Fruit fly (Drosophila melanogaster) whole organism, embryonic: ENCODE measurements around the gene Ptp69D.

Experiments used
- Adf1 ChIP-seq: fragments of 200-800 bp; sonication (Bioruptor generic); IDR thresholded peaks from 2 replicates; pipeline ENCODE4 v1.3.6; 2022; ENCODE audit warnings: missing biosample characterization, missing genetic modification characterization
- B-H1 ChIP-seq: fragments of 200-800 bp; sonication (Bioruptor generic); IDR thresholded peaks from 3 replicates; pipeline ENCODE4 v1.3.6; 2022; ENCODE audit warnings: missing biosample characterization, missing genetic modification characterization
- CG11723 ChIP-seq: fragments of 200-800 bp; sonication (Bioruptor generic); optimal IDR thresholded peaks from 2 replicates; lab custom pipeline; 2017; ENCODE audit warnings: missing biosample characterization, mild to moderate bottlenecking, missing genetic modification characterization
- CG12236 ChIP-seq: fragments of 200-800 bp; sonication (Bioruptor generic); optimal IDR thresholded peaks from 2 replicates; lab custom pipeline; 2016; ENCODE audit warnings: missing biosample characterization, missing genetic modification characterization
- CG13296 ChIP-seq: fragments of 200-800 bp; sonication (Bioruptor generic); optimal IDR thresholded peaks from 3 replicates; lab custom pipeline; 2018; ENCODE audit warnings: missing biosample characterization, mild to moderate bottlenecking, missing genetic modification characterization
- CG14667 ChIP-seq: fragments of 200-800 bp; sonication (Bioruptor generic); IDR thresholded peaks from 2 replicates; pipeline ENCODE4 v1.3.6; 2022; ENCODE audit warnings: missing biosample characterization, missing genetic modification characterization
- CG15479 ChIP-seq: fragments of 200-800 bp; sonication (Bioruptor generic); optimal IDR thresholded peaks from 3 replicates; lab custom pipeline; 2019; ENCODE audit warnings: missing biosample characterization, mild to moderate bottlenecking, missing genetic modification characterization, moderate library complexity
- CG1602 ChIP-seq: fragments of 200-800 bp; sonication (Bioruptor generic); optimal IDR thresholded peaks from 3 replicates; lab custom pipeline; 2016; ENCODE audit warnings: missing biosample characterization, missing genetic modification characterization
- CG17802 ChIP-seq: fragments of 200-800 bp; sonication (Bioruptor generic); optimal IDR thresholded peaks from 2 replicates; lab custom pipeline; 2018; ENCODE audit warnings: missing biosample characterization, mild to moderate bottlenecking, missing genetic modification characterization, moderate library complexity
- CG17912 ChIP-seq: fragments of 200-800 bp; sonication (Bioruptor generic); optimal IDR thresholded peaks from 2 replicates; lab custom pipeline; 2018; ENCODE audit warnings: missing biosample characterization, mild to moderate bottlenecking, missing genetic modification characterization
- CG2712 ChIP-seq: fragments of 200-800 bp; optimal IDR thresholded peaks from 3 replicates; lab custom pipeline; 2019; ENCODE audit warnings: missing biosample characterization, mild to moderate bottlenecking, missing genetic modification characterization, moderate library complexity
- CG31365 ChIP-seq: fragments of 200-800 bp; sonication (Bioruptor generic); optimal IDR thresholded peaks from 2 replicates; lab custom pipeline; 2018; ENCODE audit warnings: missing biosample characterization, mild to moderate bottlenecking, missing genetic modification characterization
- CG42726 ChIP-seq: fragments of 200-800 bp; sonication (Bioruptor generic); IDR thresholded peaks from 2 replicates; pipeline ENCODE4 v1.3.6; 2022; ENCODE audit warnings: missing biosample characterization, missing genetic modification characterization; ENCODE audit not compliant: partially characterized antibody
- CG4360 ChIP-seq: fragments of 200-800 bp; sonication (Bioruptor generic); IDR thresholded peaks from 2 replicates; pipeline ENCODE4 v1.3.6; 2022; ENCODE audit warnings: missing biosample characterization, missing genetic modification characterization
- CG4707 ChIP-seq: fragments of 200-800 bp; sonication (Bioruptor generic); optimal IDR thresholded peaks from 2 replicates; lab custom pipeline; 2018; ENCODE audit warnings: missing biosample characterization, mild to moderate bottlenecking, missing genetic modification characterization, moderate library complexity
- CG5953 ChIP-seq: fragments of 200-800 bp; sonication (Bioruptor generic); IDR thresholded peaks from 2 replicates; pipeline ENCODE4 v1.3.6; 2022; ENCODE audit warnings: missing biosample characterization, missing genetic modification characterization
- CG7357 ChIP-seq: fragments of 200-800 bp; sonication (Bioruptor generic); IDR thresholded peaks from 3 replicates; pipeline ENCODE4 v1.3.6; 2022; ENCODE audit warnings: missing biosample characterization, missing genetic modification characterization
- CG8089 ChIP-seq: fragments of 200-800 bp; sonication (Bioruptor generic); optimal IDR thresholded peaks from 3 replicates; lab custom pipeline; 2016; ENCODE audit warnings: missing biosample characterization, missing genetic modification characterization
- CG9215 ChIP-seq: fragments of 200-800 bp; sonication (Bioruptor generic); IDR thresholded peaks from 2 replicates; pipeline ENCODE4 v1.3.6; 2022; ENCODE audit warnings: missing biosample characterization, missing genetic modification characterization
- Camta ChIP-seq: fragments of 200-800 bp; sonication (Bioruptor generic); optimal IDR thresholded peaks from 2 replicates; lab custom pipeline; 2016; ENCODE audit warnings: missing biosample characterization, missing genetic modification characterization
- CrebB ChIP-seq: fragments of 200-800 bp; sonication (Bioruptor generic); optimal IDR thresholded peaks from 3 replicates; lab custom pipeline; 2018; ENCODE audit warnings: missing biosample characterization, mild to moderate bottlenecking, missing genetic modification characterization
- D ChIP-seq, 2 experiments: fragments of 200-800 bp in 1 of 2; fragments of >200 bp in 1 of 2; sonication (Bioruptor generic) in 1 of 2; optimal IDR thresholded peaks; 2 replicates in 1 of 2; 3 replicates in 1 of 2; lab custom pipeline; 2017; ENCODE audit warnings: mild to moderate bottlenecking in 1 of 2, missing biosample characterization in 1 of 2, missing genetic modification characterization in 1 of 2, missing genetic modification reagents in 1 of 2
- D19A ChIP-seq: fragments of 200-800 bp; optimal IDR thresholded peaks from 3 replicates; lab custom pipeline; 2019; ENCODE audit warnings: missing biosample characterization, mild to moderate bottlenecking, missing genetic modification characterization, moderate library complexity
- Dbx ChIP-seq: fragments of 200-800 bp; sonication (Bioruptor generic); IDR thresholded peaks from 3 replicates; pipeline ENCODE4 v1.3.6; 2022; ENCODE audit warnings: missing biosample characterization, missing genetic modification characterization
- Dp ChIP-seq: fragments of 200-800 bp; sonication (Bioruptor generic); optimal IDR thresholded peaks from 2 replicates; lab custom pipeline; 2018; ENCODE audit warnings: missing biosample characterization, mild to moderate bottlenecking, missing genetic modification characterization, moderate library complexity
- Fer3 ChIP-seq: fragments of 200-800 bp; sonication (Bioruptor generic); optimal IDR thresholded peaks from 2 replicates; lab custom pipeline; 2018; ENCODE audit warnings: missing biosample characterization, mild to moderate bottlenecking, missing genetic modification characterization, moderate library complexity
- H15 ChIP-seq: fragments of 200-800 bp; sonication (Bioruptor generic); IDR thresholded peaks from 3 replicates; pipeline ENCODE4 v1.3.6; 2022; ENCODE audit warnings: missing biosample characterization, missing genetic modification characterization
- Hmx ChIP-seq: fragments of 200-800 bp; sonication (Bioruptor generic); optimal IDR thresholded peaks from 2 replicates; lab custom pipeline; 2016; ENCODE audit warnings: missing biosample characterization, missing genetic modification characterization
- Hr39 ChIP-seq: fragments of >200 bp; optimal IDR thresholded peaks from 2 replicates; lab custom pipeline; 2017
- Hr51 ChIP-seq, 2 experiments: fragments of 200-800 bp; sonication (Bioruptor generic); optimal IDR thresholded peaks; 2 replicates in 1 of 2; 3 replicates in 1 of 2; lab custom pipeline; 2016 to 2018; ENCODE audit warnings: missing biosample characterization in 2 of 2, missing genetic modification characterization in 2 of 2, mild to moderate bottlenecking in 1 of 2, moderate library complexity in 1 of 2
- Kr ChIP-seq: fragments of 200-800 bp; sonication (Bioruptor generic); optimal IDR thresholded peaks from 2 replicates; lab custom pipeline; 2017; ENCODE audit warnings: missing biosample characterization, mild to moderate bottlenecking, missing genetic modification characterization
- Med ChIP-seq: fragments of 200-800 bp; sonication (Bioruptor generic); peaks from one replicate; lab custom pipeline; 2016; ENCODE audit warnings: missing biosample characterization, missing genetic modification characterization, mild to moderate bottlenecking, inconsistent platforms, moderate library complexity
- Optix ChIP-seq: fragments of 200-800 bp; sonication (Bioruptor generic); IDR thresholded peaks from 3 replicates; pipeline ENCODE4 v1.3.6; 2022; ENCODE audit warnings: missing biosample characterization, missing genetic modification characterization
- Side ChIP-seq: fragments of 200-800 bp; sonication (Bioruptor generic); optimal IDR thresholded peaks from 2 replicates; lab custom pipeline; 2016; ENCODE audit warnings: missing biosample characterization, missing genetic modification characterization
- Stat92E ChIP-seq, 3 experiments: fragments of >200 bp in 2 of 3; fragments of 200-800 bp in 1 of 3; sonication (Bioruptor generic) in 1 of 3; optimal IDR thresholded peaks; 2 replicates each; lab custom pipeline; 2017 to 2019; ENCODE audit warnings: missing biosample characterization in 3 of 3, missing genetic modification characterization in 3 of 3, mild to moderate bottlenecking in 1 of 3, moderate library complexity in 1 of 3
- abd-A ChIP-seq: fragments of 200-800 bp; sonication (Bioruptor generic); optimal IDR thresholded peaks from 3 replicates; lab custom pipeline; 2019; ENCODE audit warnings: missing biosample characterization, mild to moderate bottlenecking, missing genetic modification characterization, moderate library complexity
- caup ChIP-seq: fragments of 200-800 bp; sonication (Bioruptor generic); optimal IDR thresholded peaks from 3 replicates; lab custom pipeline; 2017; ENCODE audit warnings: missing biosample characterization, mild to moderate bottlenecking, missing genetic modification characterization, moderate library complexity; ENCODE audit not compliant: severe bottlenecking
- ci ChIP-seq: fragments of 200-800 bp; sonication (Bioruptor generic); IDR thresholded peaks from 3 replicates; pipeline ENCODE4 v1.3.6; 2022; ENCODE audit warnings: missing biosample characterization, missing genetic modification characterization
- crc ChIP-seq: fragments of 200-800 bp; sonication (Bioruptor generic); optimal IDR thresholded peaks from 2 replicates; lab custom pipeline; 2016; ENCODE audit warnings: missing biosample characterization, missing genetic modification characterization
- disco-r ChIP-seq: fragments of 200-800 bp; sonication (Bioruptor generic); optimal IDR thresholded peaks from 2 replicates; lab custom pipeline; 2016; ENCODE audit warnings: missing biosample characterization, missing genetic modification characterization
- dmrt11E ChIP-seq: fragments of 200-800 bp; sonication (Bioruptor generic); optimal IDR thresholded peaks from 3 replicates; lab custom pipeline; 2018; ENCODE audit warnings: missing biosample characterization, mild to moderate bottlenecking, missing genetic modification characterization, moderate library complexity
- hbn ChIP-seq: fragments of 200-800 bp; sonication (Bioruptor generic); IDR thresholded peaks from 2 replicates; pipeline ENCODE4 v1.3.6; 2022; ENCODE audit warnings: missing biosample characterization, missing genetic modification characterization; ENCODE audit not compliant: partially characterized antibody
- insv ChIP-seq, 2 experiments: fragments of 200-800 bp; sonication (Bioruptor generic); optimal IDR thresholded peaks; 3 replicates each; lab custom pipeline; 2016 to 2018; ENCODE audit warnings: missing biosample characterization in 2 of 2, missing genetic modification characterization in 2 of 2
- nerfin-1 ChIP-seq: fragments of 200-800 bp; sonication (Bioruptor generic); optimal IDR thresholded peaks from 3 replicates; lab custom pipeline; 2019; ENCODE audit warnings: missing biosample characterization, mild to moderate bottlenecking, missing genetic modification characterization, moderate library complexity
- slou ChIP-seq: fragments of 200-800 bp; sonication (Bioruptor generic); optimal IDR thresholded peaks from 3 replicates; lab custom pipeline; 2016; ENCODE audit warnings: missing biosample characterization, missing genetic modification characterization
- twi ChIP-seq: fragments of 200-800 bp; optimal IDR thresholded peaks from 2 replicates; lab custom pipeline; 2019; ENCODE audit warnings: missing biosample characterization, mild to moderate bottlenecking, missing genetic modification characterization, moderate library complexity
- z ChIP-seq: fragments of 200-800 bp; sonication (Bioruptor generic); IDR thresholded peaks from 3 replicates; pipeline ENCODE4 v1.3.6; 2022; ENCODE audit warnings: missing biosample characterization, missing genetic modification characterization
- zen ChIP-seq: fragments of 200-800 bp; sonication (Bioruptor generic); optimal IDR thresholded peaks from 3 replicates; lab custom pipeline; 2018; ENCODE audit warnings: missing biosample characterization, mild to moderate bottlenecking, missing genetic modification characterization, moderate library complexity

Ptp69D gene

DNA sequence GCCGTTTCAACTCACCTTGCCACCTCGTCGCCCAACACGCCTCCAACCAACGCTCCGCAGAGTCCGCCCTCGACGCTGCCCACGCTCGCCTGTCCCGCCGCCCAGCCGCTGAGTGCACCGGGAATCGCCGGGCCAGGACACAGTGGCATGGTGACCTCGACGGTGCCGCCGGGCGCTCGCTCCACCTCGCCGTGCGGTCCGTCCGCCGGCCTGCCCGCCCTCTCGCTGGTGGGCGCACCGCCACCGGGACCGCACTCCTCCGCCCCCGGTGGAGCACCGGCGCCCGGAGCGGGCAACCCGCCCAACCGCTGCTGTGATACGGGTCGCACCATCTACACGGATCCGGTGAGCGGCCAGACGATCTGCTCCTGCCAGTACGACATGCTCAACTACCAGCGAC, 38.2 kb upstream of the Ptp69D start (continued):
- TF ChIP-seq Stat92E (GFP tag; optimal IDR thresholded peaks at IDR 0.05; lab: Kevin White, UChicago) (no peak), Optix (GFP tag; lab: Robert Waterston, UW) (no peak), CG1602 (GFP tag; lab: Kevin White, UChicago) (no peak), slou (no peak), CG15479 (no peak), CG9215 (GFP tag; lab: Robert Waterston, UW) (0 out of 2 replicates have a peak, but pooled peaks have one; percentile 29), CrebB (no peak), Fer3 (tag; lab: Kevin White, UChicago) (no peak), Dbx (no peak), CG14667 (GFP tag; lab: Robert Waterston, UW) (no peak), abd-A (tag; lab: Kevin White, UChicago) (no peak), CG5953 (GFP tag; lab: Robert Waterston, UW) (no peak), Hr39 (lab: Kevin White, UChicago) (peak; percentile 73), z (GFP tag; lab: Robert Waterston, UW) (no peak), disco-r (GFP tag; lab: Kevin White, UChicago) (no peak), Hmx (GFP tag; lab: Kevin White, UChicago) (no peak), CG17912 (GFP tag; lab: Kevin White, UChicago) (no peak), Side (no peak), hbn (GFP tag; lab: Robert Waterston, UW) (no peak), caup (GFP tag; lab: Kevin White, UChicago) (no peak), Camta (GFP tag; lab: Kevin White, UChicago) (no peak), D19A (tag; lab: Kevin White, UChicago) (no peak), CG12236 (GFP tag; lab: Kevin White, UChicago) (no peak), CG13296 (no peak), CG2712 (tag; lab: Kevin White, UChicago) (no peak), nerfin-1 (tag; lab: Kevin White, UChicago) (no peak), CG42726 (GFP tag; lab: Robert Waterston, UW) (no peak), H15 (0 out of 3 replicates have a peak, but pooled peaks have one; percentile 14), dmrt11E (no peak)

DNA sequence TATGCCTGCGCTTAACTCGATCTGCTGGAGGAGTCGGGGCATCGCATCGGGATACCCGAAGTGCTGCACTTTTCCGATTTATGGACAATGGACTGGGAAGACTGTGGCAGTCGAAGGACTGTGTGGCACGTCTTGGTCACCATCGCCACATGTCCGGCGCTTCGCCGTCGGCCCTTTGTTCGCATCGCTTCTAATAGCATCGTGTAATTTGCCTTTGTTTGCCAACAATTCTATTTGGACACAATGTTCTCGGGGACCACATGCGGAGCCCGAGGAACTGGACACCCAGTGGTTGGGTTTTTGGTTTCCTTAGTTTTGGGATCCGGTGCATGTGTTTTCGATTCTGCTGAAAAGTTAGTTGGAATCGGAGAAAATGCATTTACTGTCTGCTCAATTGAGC, 37.2 kb upstream of the Ptp69D start:
- TF ChIP-seq Med (peak; percentile 30), zen (tag; lab: Kevin White, UChicago) (peak; percentile 31), twi (tag; lab: Kevin White, UChicago) (peak; percentile 91), insv (GFP tag; optimal IDR thresholded peaks at IDR 0.05; lab: Kevin White, UChicago) (peak in 1 of 2 experiments; percentile 73), Kr (GFP tag; lab: Kevin White, UChicago) (peak; percentile 38), D (optimal IDR thresholded peaks at IDR 0.05; lab: Kevin White, UChicago) (peak; percentile 95), D (GFP tag; optimal IDR thresholded peaks at IDR 0.05; lab: Kevin White, UChicago) (no peak), Hr51 (GFP tag; optimal IDR thresholded peaks at IDR 0.05; lab: Kevin White, UChicago) (no peak), Hr39 (lab: Kevin White, UChicago) (no peak)

DNA sequence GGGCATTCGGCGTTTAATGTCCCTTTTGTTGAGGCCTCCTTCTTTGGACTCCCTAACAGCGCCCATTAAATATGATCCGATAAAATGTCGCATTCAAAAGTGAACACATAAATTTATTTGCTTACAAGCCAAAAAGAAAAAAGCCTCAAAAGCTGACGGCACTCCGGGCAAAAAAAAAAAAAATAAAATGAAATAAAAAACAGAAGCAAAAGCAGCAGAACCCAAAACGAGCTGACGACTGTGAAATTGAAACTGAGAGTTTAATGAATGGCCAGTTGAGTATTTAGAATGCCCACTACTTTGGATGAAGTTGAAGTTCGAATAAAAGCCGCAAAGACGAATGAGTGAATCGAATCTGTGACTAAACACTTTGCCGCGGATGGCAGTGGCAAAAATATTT, 36.5 kb upstream of the Ptp69D start:
- TF ChIP-seq CG4707 (GFP tag; lab: Kevin White, UChicago) (no peak), CG31365 (no peak), CG11723 (GFP tag; lab: Kevin White, UChicago) (no peak), B-H1 (GFP tag; lab: Robert Waterston, UW) (no peak), Dp (GFP tag; lab: Kevin White, UChicago) (no peak), CG8089 (GFP tag; lab: Kevin White, UChicago) (no peak), CG7357 (no peak), CG4360 (GFP tag; lab: Robert Waterston, UW) (no peak), ci (no peak), CG17802 (tag; lab: Kevin White, UChicago) (no peak), crc (no peak), Adf1 (GFP tag; lab: Robert Waterston, UW) (no peak)
